Worm (Caenorhabditis elegans) whole organism, L4 larva: ENCODE data around the gene C09E8.1.

Experiments used
- F26F4.8 ChIP-seq: fragments of 200-800 bp; sonication (Bioruptor generic); conservative IDR thresholded peaks from 2 replicates; pipeline ENCODE4 v1.3.6; 2022; ENCODE audit warnings: missing genetic modification characterization, missing compliant biosample characterization
- F37D6.2 ChIP-seq: sonication (generic microtip); optimal IDR thresholded peaks from 2 replicates; lab custom pipeline; 2016; ENCODE audit warnings: mild to moderate bottlenecking, missing genetic modification characterization, missing compliant biosample characterization
- T26A8.4 ChIP-seq: fragments of 200-800 bp; sonication (Bioruptor generic); IDR thresholded peaks from 2 replicates; pipeline ENCODE4 v1.3.6; 2022; ENCODE audit warnings: missing genetic modification characterization, missing compliant biosample characterization
- ZK546.5 ChIP-seq, 2 experiments: sonication (generic microtip); optimal IDR thresholded peaks; 2 replicates each; lab custom pipeline; 2017; ENCODE audit warnings: missing biosample characterization in 2 of 2, missing genetic modification characterization in 2 of 2
- aly-2 ChIP-seq: sonication (generic microtip); optimal IDR thresholded peaks from 2 replicates; lab custom pipeline; 2018; ENCODE audit warnings: missing biosample characterization, missing genetic modification characterization
- ceh-32 ChIP-seq: sonication (generic microtip); optimal IDR thresholded peaks from 2 replicates; lab custom pipeline; 2016; ENCODE audit warnings: mild to moderate bottlenecking, missing genetic modification characterization, missing compliant biosample characterization; ENCODE audit not compliant: poor library complexity
- ceh-62 ChIP-seq: sonication (generic microtip); optimal IDR thresholded peaks from 2 replicates; lab custom pipeline; 2017; ENCODE audit warnings: missing biosample characterization, missing genetic modification characterization
- egl-27 ChIP-seq: sonication (generic microtip); optimal IDR thresholded peaks from 3 replicates; lab custom pipeline; 2017; ENCODE audit warnings: missing biosample characterization, missing genetic modification reagents, missing genetic modification characterization
- egl-43 ChIP-seq: fragments of 200-800 bp; sonication (Bioruptor generic); IDR thresholded peaks from 2 replicates; pipeline ENCODE4 v1.3.6; 2022; ENCODE audit warnings: missing genetic modification reagents, missing genetic modification characterization, missing compliant biosample characterization
- fkh-10 ChIP-seq: fragments of 150-350 bp; optimal IDR thresholded peaks from 2 replicates; lab custom pipeline; 2014; ENCODE audit warnings: missing biosample characterization, missing genetic modification reagents, missing genetic modification characterization
- gei-8 ChIP-seq: fragments of 200-800 bp; sonication (Bioruptor generic); optimal IDR thresholded peaks from 2 replicates; lab custom pipeline; 2018; ENCODE audit warnings: mild to moderate bottlenecking, missing genetic modification characterization, missing compliant biosample characterization
- hif-1 ChIP-seq, 2 experiments: sonication (generic microtip); optimal IDR thresholded peaks; 2 replicates each; lab custom pipeline; 2016 to 2017; ENCODE audit warnings: missing compliant biosample characterization in 2 of 2, missing genetic modification characterization in 2 of 2, missing genetic modification reagents in 2 of 2, missing genotype in 2 of 2, mild to moderate bottlenecking in 1 of 2
- hlh-30 ChIP-seq: sonication (generic microtip); optimal IDR thresholded peaks from 2 replicates; lab custom pipeline; 2017; ENCODE audit warnings: antibody characterized with exemption, mild to moderate bottlenecking, missing genetic modification characterization, missing compliant biosample characterization; ENCODE audit not compliant: insufficient read depth
- jun-1 ChIP-seq: fragments of 150-350 bp; optimal IDR thresholded peaks from 2 replicates; lab custom pipeline; 2014; ENCODE audit warnings: missing biosample characterization, missing genetic modification reagents, missing genetic modification characterization
- lim-7 ChIP-seq: fragments of 200-800 bp; sonication (Bioruptor generic); IDR thresholded peaks from 2 replicates; pipeline ENCODE4 v1.3.6; 2022; ENCODE audit warnings: missing genetic modification characterization, missing compliant biosample characterization
- lin-13 ChIP-seq: fragments of 150-350 bp; optimal IDR thresholded peaks from 2 replicates; lab custom pipeline; 2014; ENCODE audit warnings: missing biosample characterization, missing genetic modification reagents, missing genetic modification characterization
- lin-29 ChIP-seq: fragments of 200-800 bp; sonication (Bioruptor generic); IDR thresholded peaks from 2 replicates; pipeline ENCODE4 v1.3.6; 2022; ENCODE audit warnings: missing genetic modification reagents, missing genetic modification characterization, missing compliant biosample characterization
- lin-39 ChIP-seq: fragments of 150-350 bp; optimal IDR thresholded peaks from 2 replicates; lab custom pipeline; 2014; ENCODE audit warnings: missing biosample characterization, missing genetic modification reagents, missing genetic modification characterization
- madf-9 ChIP-seq: fragments of 200-800 bp; sonication (Bioruptor generic); conservative IDR thresholded peaks from 2 replicates; pipeline ENCODE4 v1.3.6; 2022; ENCODE audit warnings: missing genetic modification reagents, missing genetic modification characterization, missing compliant biosample characterization
- mep-1 ChIP-seq: fragments of 150-350 bp; sonication (generic microtip); optimal IDR thresholded peaks from 3 replicates; lab custom pipeline; 2014; ENCODE audit warnings: missing biosample characterization, missing genetic modification characterization
- mes-2 ChIP-seq: sonication (generic microtip); optimal IDR thresholded peaks from 2 replicates; lab custom pipeline; 2016; ENCODE audit warnings: missing genotype, mild to moderate bottlenecking, missing genetic modification characterization, missing compliant biosample characterization; ENCODE audit not compliant: poor library complexity, severe bottlenecking
- mxl-3 ChIP-seq: fragments of 200-800 bp; sonication (Bioruptor generic); optimal IDR thresholded peaks from 2 replicates; lab custom pipeline; 2018; ENCODE audit warnings: mild to moderate bottlenecking, missing genetic modification characterization, missing compliant biosample characterization
- nhr-10 ChIP-seq: fragments of 150-350 bp; optimal IDR thresholded peaks from 2 replicates; lab custom pipeline; 2014; ENCODE audit warnings: missing biosample characterization, missing genetic modification characterization
- nhr-111 ChIP-seq: fragments of 200-800 bp; sonication (Bioruptor generic); optimal IDR thresholded peaks from 2 replicates; lab custom pipeline; 2018; ENCODE audit warnings: mild to moderate bottlenecking, missing genetic modification characterization, missing compliant biosample characterization
- nhr-237 ChIP-seq: sonication (generic microtip); optimal IDR thresholded peaks from 2 replicates; lab custom pipeline; 2017; ENCODE audit warnings: missing biosample characterization, missing genetic modification characterization
- nhr-25 ChIP-seq: sonication (generic microtip); optimal IDR thresholded peaks from 2 replicates; lab custom pipeline; 2017; ENCODE audit warnings: missing genetic modification characterization, mild to moderate bottlenecking, missing compliant biosample characterization, antibody characterized with exemption, moderate library complexity, borderline replicate concordance; ENCODE audit not compliant: insufficient read depth
- nhr-42 ChIP-seq: fragments of 200-800 bp; sonication (Bioruptor generic); IDR thresholded peaks from 2 replicates; pipeline ENCODE4 v1.3.6; 2022; ENCODE audit warnings: missing genetic modification characterization, missing compliant biosample characterization
- nhr-48 ChIP-seq: sonication (generic microtip); optimal IDR thresholded peaks from 2 replicates; lab custom pipeline; 2016; ENCODE audit warnings: mild to moderate bottlenecking, missing genetic modification characterization, missing compliant biosample characterization
- nhr-6 ChIP-seq: fragments of 150-350 bp; optimal IDR thresholded peaks from 2 replicates; lab custom pipeline; 2014; ENCODE audit warnings: missing biosample characterization, missing genetic modification characterization
- nhr-77 ChIP-seq: fragments of 150-350 bp; optimal IDR thresholded peaks from 2 replicates; lab custom pipeline; 2014; ENCODE audit warnings: missing biosample characterization, missing genetic modification characterization
- saeg-2 ChIP-seq: fragments of 200-800 bp; sonication (Bioruptor generic); IDR thresholded peaks from 2 replicates; pipeline ENCODE4 v1.3.6; 2022; ENCODE audit warnings: missing genetic modification reagents, missing genetic modification characterization, missing compliant biosample characterization
- sdz-12 ChIP-seq: fragments of 200-800 bp; sonication (Bioruptor generic); optimal IDR thresholded peaks from 2 replicates; lab custom pipeline; 2018; ENCODE audit warnings: mild to moderate bottlenecking, missing genetic modification characterization, missing compliant biosample characterization
- set-16 ChIP-seq: fragments of 200-800 bp; sonication (Bioruptor generic); IDR thresholded peaks from 2 replicates; pipeline ENCODE4 v1.3.6; 2022; ENCODE audit warnings: missing genetic modification reagents, missing genetic modification characterization, missing compliant biosample characterization
- skn-1 ChIP-seq: fragments of 150-350 bp; optimal IDR thresholded peaks from 2 replicates; lab custom pipeline; 2014; ENCODE audit warnings: missing biosample characterization, missing genetic modification characterization
- spr-3 ChIP-seq: fragments of 200-800 bp; sonication (Bioruptor generic); optimal IDR thresholded peaks from 2 replicates; lab custom pipeline; 2018; ENCODE audit warnings: mild to moderate bottlenecking, missing genetic modification characterization, missing compliant biosample characterization
- tra-1 ChIP-seq: fragments of 200-800 bp; sonication (Bioruptor generic); IDR thresholded peaks from 2 replicates; pipeline ENCODE4 v1.3.6; 2022; ENCODE audit warnings: missing genetic modification reagents, missing genetic modification characterization, missing compliant biosample characterization
- unc-39 ChIP-seq: sonication (generic microtip); optimal IDR thresholded peaks from 2 replicates; lab custom pipeline; 2017; ENCODE audit warnings: missing biosample characterization, missing genetic modification characterization
- zag-1 ChIP-seq: fragments of 150-350 bp; optimal IDR thresholded peaks from 2 replicates; lab custom pipeline; 2014; ENCODE audit warnings: missing biosample characterization, missing genetic modification characterization
- zfp-2 ChIP-seq: sonication (generic microtip); optimal IDR thresholded peaks from 2 replicates; lab custom pipeline; 2016; ENCODE audit warnings: mild to moderate bottlenecking, missing genetic modification characterization, missing compliant biosample characterization
- zfp-3 ChIP-seq: fragments of 200-800 bp; sonication (Bioruptor generic); conservative IDR thresholded peaks from 2 replicates; pipeline ENCODE4 v1.3.6; 2022; ENCODE audit warnings: missing genetic modification reagents, missing genetic modification characterization, missing compliant biosample characterization
- zip-2 ChIP-seq: fragments of 150-350 bp; optimal IDR thresholded peaks from 2 replicates; lab custom pipeline; 2014; ENCODE audit warnings: missing biosample characterization, missing genetic modification characterization
- ztf-7 ChIP-seq: fragments of 150-350 bp; optimal IDR thresholded peaks from 2 replicates; lab custom pipeline; 2014; ENCODE audit warnings: missing biosample characterization, missing genetic modification characterization

The C09E8.1 gene

ce11 chrII:582649-583048 is 26.4 kb downstream of the C09E8.1 start, which contains the start of gene fbxb-14:
fbxb-14 (minus strand) TSS chrII:582749.
- TF ChIP-seq mes-2 (no peak), nhr-25 (tag; lab: Kevin White, UChicago) (no peak), egl-43 (GFP tag; lab: Robert Waterston, UW) (no peak), madf-9 (GFP tag; lab: Robert Waterston, UW) (no peak), hif-1 (tag; optimal IDR thresholded peaks at IDR 0.05; lab: Kevin White, UChicago) (no peak), egl-27 (tag; lab: Kevin White, UChicago) (no peak), lim-7 (GFP tag; lab: Robert Waterston, UW) (no peak), F26F4.8 (no peak), ceh-32 (no peak), fkh-10 (GFP tag; lab: Kevin White, UChicago) (no peak), T26A8.4 (GFP tag; lab: Robert Waterston, UW) (no peak), mep-1 (tag; lab: Kevin White, UChicago) (no peak), nhr-42 (GFP tag; lab: Robert Waterston, UW) (no peak), ceh-62 (tag; lab: Kevin White, UChicago) (no peak), mxl-3 (GFP tag; lab: Kevin White, UChicago) (no peak)

ce11 chrII:584321-584848 is 28.1 kb downstream of the C09E8.1 start, which contains the start of the genes W08F4.12 and W08F4.13:
W08F4.12 (minus strand) TSS chrII:584421.
W08F4.13 (plus strand) TSS chrII:584798.
- TF ChIP-seq lin-39 (tag; lab: Kevin White, UChicago) (no peak), zip-2 (tag; lab: Kevin White, UChicago) (no peak), zfp-2 (tag; lab: Kevin White, UChicago) (no peak), skn-1 (tag; lab: Kevin White, UChicago) (no peak), lin-29 (GFP tag; lab: Robert Waterston, UW) (no peak), zfp-3 (GFP tag; lab: Robert Waterston, UW) (no peak), ztf-7 (no peak), spr-3 (no peak), F37D6.2 (no peak), set-16 (no peak), saeg-2 (GFP tag; lab: Robert Waterston, UW) (no peak), nhr-237 (tag; lab: Kevin White, UChicago) (no peak), nhr-111 (no peak), unc-39 (no peak), egl-27 (tag; lab: Kevin White, UChicago) (no peak), tra-1 (no peak), mep-1 (tag; lab: Kevin White, UChicago) (no peak), mxl-3 (GFP tag; lab: Kevin White, UChicago) (no peak), sdz-12 (GFP tag; lab: Kevin White, UChicago) (no peak)

- TF ChIP-seq zag-1 (tag; lab: Kevin White, UChicago) (no peak), jun-1 (no peak), ceh-62 (tag; lab: Kevin White, UChicago) (no peak), egl-27 (tag; lab: Kevin White, UChicago) (no peak), T26A8.4 (GFP tag; lab: Robert Waterston, UW) (no peak), hlh-30 (tag; lab: Kevin White, UChicago) (no peak), nhr-6 (tag; lab: Kevin White, UChicago) (no peak), nhr-77 (no peak), nhr-10 (no peak), ZK546.5 (tag; optimal IDR thresholded peaks at IDR 0.05; lab: Kevin White, UChicago) (no peak), aly-2 (tag; lab: Kevin White, UChicago) (no peak), gei-8 (GFP tag; lab: Kevin White, UChicago) (no peak), spr-3 (no peak), nhr-48 (tag; lab: Kevin White, UChicago) (no peak), lin-13 (GFP tag; lab: Kevin White, UChicago) (no peak), nhr-25 (tag; lab: Kevin White, UChicago) (no peak)
These were observed 31.2 kb downstream of the C09E8.1 start, which contains the start of gene fbxb-34 for ce11 chrII:587533-587932. fbxb-34 (plus strand) TSS chrII:587833.
